Worm (Caenorhabditis elegans): ENCODE measurements around the gene hpo-8.

hpo-8 gene

ce11 chrV:6829404-6829803, 9.7 kb upstream of the hpo-8 start, which contains the start of gene col-141:
Gene col-141 (plus strand): TSS chrV:6829704.
- no peak for TF ChIP-seq hmg-11 (tag; optimal IDR thresholded peaks at IDR 0.05)
- no peak for TF ChIP-seq aly-2 (tag; optimal IDR thresholded peaks at IDR 0.05)
- no peak for TF ChIP-seq lin-39 (tag; optimal IDR thresholded peaks at IDR 0.05)
- TF ChIP-seq snpc-4 (tag; optimal IDR thresholded peaks at IDR 0.05) = no peak
- TF ChIP-seq mml-1 (tag; optimal IDR thresholded peaks at IDR 0.05) = no peak
- TF ChIP-seq ceh-82 (tag; optimal IDR thresholded peaks at IDR 0.05) = no peak
- no peak for TF ChIP-seq nhr-43 (tag; optimal IDR thresholded peaks at IDR 0.05; ENCODE audit: poor library complexity, severe bottlenecking)
- no peak for TF ChIP-seq nhr-237 (tag; optimal IDR thresholded peaks at IDR 0.05)
- TF ChIP-seq ceh-16 (tag; optimal IDR thresholded peaks at IDR 0.05) = no peak
- no peak for TF ChIP-seq ama-1 (optimal IDR thresholded peaks at IDR 0.05)
- TF ChIP-seq egl-27 (tag; optimal IDR thresholded peaks at IDR 0.05) = no peak
- TF ChIP-seq pqm-1 (tag; optimal IDR thresholded peaks at IDR 0.05) = no peak
- no peak for TF ChIP-seq nfya-1 (tag; optimal IDR thresholded peaks at IDR 0.05; ENCODE audit: insufficient read depth)
- TF ChIP-seq nhr-12 (tag; optimal IDR thresholded peaks at IDR 0.05) = no peak
- TF ChIP-seq nhr-25 (tag; optimal IDR thresholded peaks at IDR 0.05) = no peak
- no peak for TF ChIP-seq ztf-4 (tag; optimal IDR thresholded peaks at IDR 0.05)
- TF ChIP-seq unc-39 (tag; optimal IDR thresholded peaks at IDR 0.05) = no peak
- no peak for TF ChIP-seq R02D3.7 (tag; optimal IDR thresholded peaks at IDR 0.05)
- TF ChIP-seq elt-2 (tag; optimal IDR thresholded peaks at IDR 0.05) = no peak
- TF ChIP-seq mdl-1 (tag; optimal IDR thresholded peaks at IDR 0.05) = no peak

- no peak for TF ChIP-seq tbx-2 (tag; optimal IDR thresholded peaks at IDR 0.05)
- TF ChIP-seq nhr-11 (tag; optimal IDR thresholded peaks at IDR 0.05) = no peak
- TF ChIP-seq pha-4 (tag; optimal IDR thresholded peaks at IDR 0.05) = no peak
- no peak for TF ChIP-seq nhr-28 (tag; optimal IDR thresholded peaks at IDR 0.05)
- TF ChIP-seq ceh-28 (tag; optimal IDR thresholded peaks at IDR 0.05) = no peak
- no peak for TF ChIP-seq lsy-12 (tag; optimal IDR thresholded peaks at IDR 0.05)
- no peak for TF ChIP-seq elt-3 (tag; optimal IDR thresholded peaks at IDR 0.05)
- TF ChIP-seq aly-2 (tag; optimal IDR thresholded peaks at IDR 0.05) = no peak
- no peak for TF ChIP-seq skn-1 (tag; optimal IDR thresholded peaks at IDR 0.05)
- no peak for TF ChIP-seq snpc-4 (tag; optimal IDR thresholded peaks at IDR 0.05)
- TF ChIP-seq ceh-16 (tag; optimal IDR thresholded peaks at IDR 0.05) = no peak
- TF ChIP-seq fkh-10 (GFP tag; optimal IDR thresholded peaks at IDR 0.05) = no peak
- no peak for TF ChIP-seq daf-12 (tag; optimal IDR thresholded peaks at IDR 0.05)
- no peak for TF ChIP-seq nhr-76 (tag; optimal IDR thresholded peaks at IDR 0.05)
- no peak for TF ChIP-seq ZK546.5 (tag; optimal IDR thresholded peaks at IDR 0.05)
- no peak for TF ChIP-seq nfya-1 (tag; optimal IDR thresholded peaks at IDR 0.05; ENCODE audit: insufficient read depth)
- TF ChIP-seq hmg-11 (tag; optimal IDR thresholded peaks at IDR 0.05) = no peak
- no peak for TF ChIP-seq nhr-25 (tag; optimal IDR thresholded peaks at IDR 0.05)
Observed at ce11 chrV:6830075-6830474, 9.0 kb upstream of the hpo-8 start.

- TF ChIP-seq nhr-23 (tag; optimal IDR thresholded peaks at IDR 0.05) = peak; percentile 54
- TF ChIP-seq jun-1 (tag; optimal IDR thresholded peaks at IDR 0.05) = no peak
Observed at ce11 chrV:6830755-6831227, 8.3 kb upstream of the hpo-8 start, which contains the start of gene col-142. Gene col-142 (plus strand): TSS chrV:6831177.

ce11 chrV:6831539-6831938, 7.5 kb upstream of the hpo-8 start:
- TF ChIP-seq nhr-23 (tag; optimal IDR thresholded peaks at IDR 0.05) (no peak), pqm-1 (tag; optimal IDR thresholded peaks at IDR 0.05) (no peak), ama-1 (optimal IDR thresholded peaks at IDR 0.05) (no peak), jun-1 (tag; optimal IDR thresholded peaks at IDR 0.05) (no peak), ceh-16 (tag; optimal IDR thresholded peaks at IDR 0.05) (no peak), fkh-2 (tag; optimal IDR thresholded peaks at IDR 0.05) (no peak)

- TF ChIP-seq elt-2 (tag; optimal IDR thresholded peaks at IDR 0.05) (no peak), lin-15B (tag; optimal IDR thresholded peaks at IDR 0.05) (no peak), ceh-16 (tag; optimal IDR thresholded peaks at IDR 0.05) (no peak), skn-1 (tag; optimal IDR thresholded peaks at IDR 0.05) (no peak), nhr-77 (tag; optimal IDR thresholded peaks at IDR 0.05) (no peak), egl-5 (tag; optimal IDR thresholded peaks at IDR 0.05) (no peak), ztf-11 (tag; optimal IDR thresholded peaks at IDR 0.05) (no peak), fkh-10 (GFP tag; optimal IDR thresholded peaks at IDR 0.05) (no peak), mdl-1 (tag; optimal IDR thresholded peaks at IDR 0.05) (no peak), nfya-1 (tag; optimal IDR thresholded peaks at IDR 0.05; ENCODE audit: insufficient read depth) (no peak), nhr-12 (tag; optimal IDR thresholded peaks at IDR 0.05) (no peak)
Observed at ce11 chrV:6835242-6835641, 3.8 kb upstream of the hpo-8 start, which contains the start of the genes T15B7.14 and col-143. Gene T15B7.14 (minus strand): TSS chrV:6835342. Gene col-143 (plus strand): TSS chrV:6835635.
